Worm (Caenorhabditis elegans): ENCODE measurements around the gene C15H9.5.

C15H9.5 gene

ce11 chrX:6118086-6118825 lies 25.2 kb downstream of the C15H9.5 start, which contains the start of gene C15H9.2:
Gene C15H9.2, plus strand, starts transcription at chrX:6118526.
- TF ChIP-seq dao-5 (tag; optimal IDR thresholded peaks at IDR 0.05) (no peak), W03F9.2 (tag; optimal IDR thresholded peaks at IDR 0.05) (no peak), him-1 (tag; optimal IDR thresholded peaks at IDR 0.05) (no peak)

- TF ChIP-seq W03F9.2 (tag; optimal IDR thresholded peaks at IDR 0.05) (no peak), dao-5 (tag; optimal IDR thresholded peaks at IDR 0.05) (no peak), him-1 (tag; optimal IDR thresholded peaks at IDR 0.05) (no peak)
Observed at ce11 chrX:6121279-6121678, 28.2 kb downstream of the C15H9.5 start.

- TF ChIP-seq him-1 (tag; optimal IDR thresholded peaks at IDR 0.05) = no peak
- no peak for TF ChIP-seq W03F9.2 (tag; optimal IDR thresholded peaks at IDR 0.05)
- TF ChIP-seq dao-5 (tag; optimal IDR thresholded peaks at IDR 0.05) = no peak
Observed at ce11 chrX:6122026-6122425, 28.9 kb downstream of the C15H9.5 start, which contains the start of gene nnt-1. Gene nnt-1, plus strand, starts transcription at chrX:6122311.

- TF ChIP-seq W03F9.2 (tag; optimal IDR thresholded peaks at IDR 0.05) = no peak
- TF ChIP-seq dao-5 (tag; optimal IDR thresholded peaks at IDR 0.05) = no peak
- peak; percentile 54 for TF ChIP-seq him-1 (tag; optimal IDR thresholded peaks at IDR 0.05)
Observed at ce11 chrX:6128225-6128686, 35.2 kb downstream of the C15H9.5 start, which contains the start of gene C15H9.9. Gene C15H9.9, minus strand, starts transcription at chrX:6128275.

ce11 chrX:6128773-6129172 lies 35.7 kb downstream of the C15H9.5 start:
- TF ChIP-seq W03F9.2 (tag; optimal IDR thresholded peaks at IDR 0.05) = no peak
- TF ChIP-seq dao-5 (tag; optimal IDR thresholded peaks at IDR 0.05) = no peak

ce11 chrX:6129277-6129676 lies 36.2 kb downstream of the C15H9.5 start:
- no peak for TF ChIP-seq dao-5 (tag; optimal IDR thresholded peaks at IDR 0.05)
- no peak for TF ChIP-seq him-1 (tag; optimal IDR thresholded peaks at IDR 0.05)
- TF ChIP-seq W03F9.2 (tag; optimal IDR thresholded peaks at IDR 0.05) = no peak

ce11 chrX:6134423-6134822 lies 41.3 kb downstream of the C15H9.5 start:
- TF ChIP-seq W03F9.2 (tag; optimal IDR thresholded peaks at IDR 0.05) = no peak
- TF ChIP-seq dao-5 (tag; optimal IDR thresholded peaks at IDR 0.05) = no peak

- TF ChIP-seq W03F9.2 (tag; optimal IDR thresholded peaks at IDR 0.05) (no peak), dao-5 (tag; optimal IDR thresholded peaks at IDR 0.05) (no peak), him-1 (tag; optimal IDR thresholded peaks at IDR 0.05) (no peak)
Observed at ce11 chrX:6138243-6138642, 45.1 kb downstream of the C15H9.5 start, which contains the start of gene Y72A10A.1. Gene Y72A10A.1, minus strand, starts transcription at chrX:6138343.

- TF ChIP-seq W03F9.2 (tag; optimal IDR thresholded peaks at IDR 0.05) (no peak), him-1 (tag; optimal IDR thresholded peaks at IDR 0.05) (no peak), dao-5 (tag; optimal IDR thresholded peaks at IDR 0.05) (no peak)
Observed at ce11 chrX:6145921-6146320, 52.8 kb downstream of the C15H9.5 start.

All from whole organism, L4/young adult.